Worm (Caenorhabditis elegans) whole organism, L2 larva: Measurements from ENCODE around the gene F08F8.11.

Experiments
- C34F6.9 ChIP-seq: fragments of 150-350 bp; optimal IDR thresholded peaks from 2 replicates; lab custom pipeline; 2014; ENCODE audit warnings: missing biosample characterization, missing genetic modification characterization
- R02D3.7 ChIP-seq: fragments of 150-350 bp; optimal IDR thresholded peaks from 2 replicates; lab custom pipeline; 2014; ENCODE audit warnings: missing biosample characterization, missing genetic modification characterization
- Y55F3AM.14 ChIP-seq: fragments of 200-800 bp; sonication (Bioruptor generic); optimal IDR thresholded peaks from 2 replicates; lab custom pipeline; 2018; ENCODE audit warnings: mild to moderate bottlenecking, missing genetic modification characterization, missing compliant biosample characterization
- ZK546.5 ChIP-seq: sonication (generic microtip); optimal IDR thresholded peaks from 2 replicates; lab custom pipeline; 2017; ENCODE audit warnings: missing biosample characterization, missing genetic modification characterization
- alr-1 ChIP-seq: fragments of 150-350 bp; optimal IDR thresholded peaks from 2 replicates; lab custom pipeline; 2014; ENCODE audit warnings: missing biosample characterization, missing genetic modification characterization
- blmp-1 ChIP-seq: sonication (generic microtip); optimal IDR thresholded peaks from 2 replicates; lab custom pipeline; 2017; ENCODE audit warnings: missing genetic modification characterization, mild to moderate bottlenecking, missing compliant biosample characterization, antibody characterized with exemption, moderate library complexity; ENCODE audit not compliant: insufficient read depth
- ceh-82 ChIP-seq: fragments of 150-350 bp; optimal IDR thresholded peaks from 2 replicates; lab custom pipeline; 2014; ENCODE audit warnings: missing biosample characterization, missing genetic modification characterization
- crh-2 ChIP-seq: sonication (generic microtip); optimal IDR thresholded peaks from 2 replicates; lab custom pipeline; 2017; ENCODE audit warnings: missing biosample characterization, missing genetic modification characterization
- dmd-4 ChIP-seq: sonication (generic microtip); optimal IDR thresholded peaks from 2 replicates; lab custom pipeline; 2017; ENCODE audit warnings: missing biosample characterization, missing genetic modification characterization
- egl-27 ChIP-seq: sonication (generic microtip); optimal IDR thresholded peaks from 3 replicates; lab custom pipeline; 2017; ENCODE audit warnings: missing biosample characterization, missing genetic modification reagents, missing genetic modification characterization
- elt-1 ChIP-seq: fragments of 150-350 bp; optimal IDR thresholded peaks from 2 replicates; lab custom pipeline; 2014; ENCODE audit warnings: missing biosample characterization, missing genetic modification characterization
- fos-1 ChIP-seq: fragments of 150-350 bp; optimal IDR thresholded peaks from 2 replicates; lab custom pipeline; 2014; ENCODE audit warnings: missing biosample characterization, missing genetic modification characterization
- lin-11 ChIP-seq: fragments of 150-350 bp; sonication (generic microtip); optimal IDR thresholded peaks from 2 replicates; lab custom pipeline; 2014; ENCODE audit warnings: missing biosample characterization, missing genetic modification characterization, inconsistent platforms, mixed read lengths
- lin-13 ChIP-seq: fragments of 150-350 bp; optimal IDR thresholded peaks from 2 replicates; lab custom pipeline; 2014; ENCODE audit warnings: missing biosample characterization, missing genetic modification reagents, missing genetic modification characterization
- lin-39 ChIP-seq: fragments of 150-350 bp; optimal IDR thresholded peaks from 2 replicates; lab custom pipeline; 2014; ENCODE audit warnings: missing biosample characterization, missing genetic modification reagents, missing genetic modification characterization
- lsy-2 ChIP-seq, 2 experiments: fragments of 150-350 bp in 1 of 2; sonication (generic microtip) in 1 of 2; optimal IDR thresholded peaks; 2 replicates each; lab custom pipeline; 2014 to 2017; ENCODE audit warnings: missing biosample characterization in 2 of 2, missing genetic modification characterization in 2 of 2
- mab-5 ChIP-seq: fragments of 150-350 bp; optimal IDR thresholded peaks from 2 replicates; lab custom pipeline; 2014; ENCODE audit warnings: missing biosample characterization, missing genetic modification characterization
- mdl-1 ChIP-seq, 2 experiments: fragments of 150-350 bp in 1 of 2; sonication (generic microtip) in 1 of 2; optimal IDR thresholded peaks; 2 replicates each; lab custom pipeline; 2017; ENCODE audit warnings: missing biosample characterization in 2 of 2, missing genetic modification characterization in 2 of 2
- nhr-129 ChIP-seq: fragments of 150-350 bp; optimal IDR thresholded peaks from 2 replicates; lab custom pipeline; 2014; ENCODE audit warnings: missing biosample characterization, missing genetic modification characterization
- nhr-21 ChIP-seq: fragments of 150-350 bp; optimal IDR thresholded peaks from 2 replicates; lab custom pipeline; 2014; ENCODE audit warnings: missing biosample characterization, missing genetic modification characterization
- nhr-23 ChIP-seq: fragments of 150-350 bp; optimal IDR thresholded peaks from 2 replicates; lab custom pipeline; 2014; ENCODE audit warnings: missing biosample characterization, missing genetic modification reagents, missing genetic modification characterization
- nhr-237 ChIP-seq: fragments of 150-350 bp; optimal IDR thresholded peaks from 2 replicates; lab custom pipeline; 2014; ENCODE audit warnings: missing biosample characterization, missing genetic modification characterization
- nhr-25 ChIP-seq: fragments of 150-350 bp; sonication (generic microtip); optimal IDR thresholded peaks from 3 replicates; lab custom pipeline; 2014; ENCODE audit warnings: missing biosample characterization, missing genetic modification characterization
- peb-1 ChIP-seq: fragments of 150-350 bp; optimal IDR thresholded peaks from 2 replicates; lab custom pipeline; 2014; ENCODE audit warnings: missing biosample characterization, missing genetic modification characterization
- sem-4 ChIP-seq: fragments of 150-350 bp; optimal IDR thresholded peaks from 2 replicates; lab custom pipeline; 2014; ENCODE audit warnings: missing biosample characterization, missing genetic modification reagents, missing genetic modification characterization
- skn-1 ChIP-seq: sonication (generic microtip); optimal IDR thresholded peaks from 2 replicates; lab custom pipeline; 2017; ENCODE audit warnings: missing biosample characterization, missing genetic modification characterization
- sma-3 ChIP-seq: sonication (generic microtip); optimal IDR thresholded peaks from 2 replicates; lab custom pipeline; 2016; ENCODE audit warnings: missing genetic modification reagents, missing genetic modification characterization, missing compliant biosample characterization
- ztf-1 ChIP-seq: fragments of 200-800 bp; sonication (Bioruptor generic); conservative IDR thresholded peaks from 2 replicates; pipeline ENCODE4 v1.3.6; 2022; ENCODE audit warnings: missing genetic modification characterization, missing compliant biosample characterization
- ztf-11 ChIP-seq: sonication (generic microtip); optimal IDR thresholded peaks from 2 replicates; lab custom pipeline; 2017; ENCODE audit warnings: missing biosample characterization, missing genetic modification characterization

The F08F8.11 gene

DNA sequence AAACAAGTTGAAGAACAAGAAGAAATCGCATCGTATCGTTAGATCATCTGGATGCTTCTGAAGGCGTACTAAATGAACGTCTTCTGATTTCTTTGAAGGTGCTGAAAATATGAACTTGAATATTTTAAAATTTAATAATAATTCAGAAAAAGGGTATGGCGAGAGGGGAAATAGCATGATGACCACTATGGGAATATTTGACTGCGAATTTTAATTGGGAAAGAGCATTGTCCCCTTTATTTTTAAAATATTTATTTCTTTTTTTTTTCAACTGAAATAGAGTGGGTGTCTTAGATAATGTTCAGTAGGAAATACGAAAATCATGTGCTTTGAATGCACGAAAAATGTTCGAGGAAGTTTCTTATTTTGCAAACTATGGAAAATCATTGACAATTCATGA is 29.7 kb downstream of the F08F8.11 start, which contains the start of gene lgc-50:
TSS of gene lgc-50 (minus strand) at position 101 of the 400 bp plus-strand sequence.
- no peak for TF ChIP-seq lin-11
- no peak for TF ChIP-seq ceh-82 (tag; lab: Kevin White, UChicago)
- no peak for TF ChIP-seq crh-2
- no peak for TF ChIP-seq ztf-1 (GFP tag; lab: Robert Waterston, UW)
- no peak for TF ChIP-seq lin-39 (tag; lab: Kevin White, UChicago)
- TF ChIP-seq lin-13 (GFP tag; lab: Kevin White, UChicago), result no peak
- TF ChIP-seq sem-4 (tag; lab: Kevin White, UChicago), result no peak
- no peak for TF ChIP-seq dmd-4
- no peak for TF ChIP-seq peb-1 (tag; lab: Kevin White, UChicago)
- TF ChIP-seq, all 48 proteins: peak for 0

DNA sequence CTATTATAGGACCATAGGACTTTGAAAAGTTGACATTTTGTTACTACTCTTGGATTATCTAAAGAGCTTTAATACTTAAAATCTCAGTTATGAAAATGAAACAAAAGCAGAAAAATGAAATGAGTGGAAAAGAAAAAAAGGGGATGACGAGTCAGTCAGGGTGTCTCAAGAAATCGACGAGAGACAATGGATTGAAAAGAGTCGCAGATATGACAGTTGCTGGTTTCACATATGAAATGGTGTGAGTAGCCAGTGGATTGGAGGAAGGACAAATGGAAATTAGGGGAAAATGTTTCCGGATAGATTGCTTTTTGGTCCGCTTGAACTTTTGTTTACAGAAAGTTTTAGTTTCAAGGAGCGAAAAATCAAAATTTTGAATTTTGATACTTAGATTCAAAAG is 31.5 kb downstream of the F08F8.11 start:
- TF ChIP-seq nhr-21 (tag; lab: Kevin White, UChicago) (no peak), ztf-11 (tag; lab: Kevin White, UChicago) (no peak), mdl-1 (tag; optimal IDR thresholded peaks at IDR 0.05; lab: Kevin White, UChicago) (no peak), blmp-1 (tag; lab: Kevin White, UChicago) (no peak), fos-1 (tag; lab: Kevin White, UChicago) (peak; percentile 1), Y55F3AM.14 (no peak), skn-1 (tag; lab: Kevin White, UChicago) (no peak), nhr-237 (no peak), mab-5 (no peak), ztf-1 (GFP tag; lab: Robert Waterston, UW) (no peak), ZK546.5 (tag; lab: Kevin White, UChicago) (no peak), alr-1 (tag; lab: Kevin White, UChicago) (no peak), ceh-82 (tag; lab: Kevin White, UChicago) (no peak), dmd-4 (no peak), nhr-129 (tag; lab: Kevin White, UChicago) (peak; percentile 25), lsy-2 (tag; optimal IDR thresholded peaks at IDR 0.05; lab: Kevin White, UChicago) (peak in 1 of 2 experiments; percentile 28), nhr-25 (tag; lab: Kevin White, UChicago) (no peak)
- TF ChIP-seq, all 48 proteins: peak for 3

DNA sequence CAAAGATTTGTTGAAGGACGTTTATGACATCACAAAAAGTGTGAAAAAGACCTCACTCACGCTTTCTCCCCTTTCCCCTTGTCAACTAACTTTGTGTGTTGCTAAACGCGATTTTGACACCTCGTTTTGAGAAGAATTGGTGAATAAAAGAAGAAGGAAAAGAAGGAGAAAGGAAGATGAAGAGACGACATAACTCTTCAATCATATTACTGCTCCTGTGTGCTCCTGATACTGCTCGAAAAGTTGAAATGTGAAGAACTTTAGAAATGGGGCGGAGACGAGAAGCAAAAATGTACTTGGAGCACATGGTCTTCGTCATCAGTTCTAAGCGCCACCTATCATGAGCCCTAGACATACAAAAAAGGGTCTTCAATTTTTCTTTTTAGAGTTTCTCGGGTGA is 33.3 kb downstream of the F08F8.11 start:
- TF ChIP-seq skn-1 (tag; lab: Kevin White, UChicago), result no peak
- no peak for TF ChIP-seq sem-4 (tag; lab: Kevin White, UChicago)
- no peak for TF ChIP-seq egl-27
- TF ChIP-seq nhr-129 (tag; lab: Kevin White, UChicago), result no peak
- TF ChIP-seq ceh-82 (tag; lab: Kevin White, UChicago), result no peak
- no peak for TF ChIP-seq R02D3.7
- no peak for TF ChIP-seq sma-3 (GFP tag; lab: Kevin White, UChicago)
- TF ChIP-seq lin-13 (GFP tag; lab: Kevin White, UChicago), result no peak
- no peak for TF ChIP-seq C34F6.9 (tag; lab: Kevin White, UChicago)
- TF ChIP-seq ztf-11 (tag; lab: Kevin White, UChicago), result no peak
- no peak for TF ChIP-seq elt-1 (tag; lab: Kevin White, UChicago)
- TF ChIP-seq mab-5, result no peak
- no peak for TF ChIP-seq nhr-23 (tag; lab: Kevin White, UChicago)
